Worm (Caenorhabditis elegans) whole organism, L4 larva: ENCODE results near the gene C35A5.3.

ENCODE experiments used
- ceh-82 ChIP-seq: sonication (generic microtip); optimal IDR thresholded peaks from 2 replicates; lab custom pipeline; 2017; ENCODE audit warnings: missing biosample characterization, missing genetic modification characterization
- cey-2 ChIP-seq: sonication (generic microtip); optimal IDR thresholded peaks from 3 replicates; lab custom pipeline; 2017; ENCODE audit warnings: missing genetic modification characterization, mild to moderate bottlenecking, missing compliant biosample characterization, antibody characterized with exemption, borderline replicate concordance; ENCODE audit not compliant: insufficient read depth
- lin-39 ChIP-seq: fragments of 150-350 bp; optimal IDR thresholded peaks from 2 replicates; lab custom pipeline; 2014; ENCODE audit warnings: missing biosample characterization, missing genetic modification reagents, missing genetic modification characterization
- lsy-2 ChIP-seq, 2 experiments: fragments of 150-350 bp in 1 of 2; sonication (generic microtip) in 1 of 2; optimal IDR thresholded peaks; 2 replicates each; lab custom pipeline; 2014 to 2017; ENCODE audit warnings: missing biosample characterization in 2 of 2, missing genetic modification characterization in 2 of 2
- nhr-237 ChIP-seq: sonication (generic microtip); optimal IDR thresholded peaks from 2 replicates; lab custom pipeline; 2017; ENCODE audit warnings: missing biosample characterization, missing genetic modification characterization

ce11 chrV:10485389-10485788 is 15.8 kb downstream of the C35A5.3 start:
- no peak for TF ChIP-seq lin-39
- TF ChIP-seq cey-2: no peak
- no peak for TF ChIP-seq nhr-237 (tag; lab: Kevin White, UChicago)
- TF ChIP-seq ceh-82: no peak
- no peak for TF ChIP-seq lsy-2 (tag; optimal IDR thresholded peaks at IDR 0.05; lab: Kevin White, UChicago)
